Worm (Caenorhabditis elegans) whole organism, L1 larva: Measurements from ENCODE around the gene Y62E10A.19.
"Not testable (repeated sequence)": the region's sequence is repeated elsewhere in the genome, so short reads cannot be mapped to it uniquely, and the experiment has no call there.

Source experiments
- C34B4.2 ChIP-seq: sonication (generic microtip); optimal IDR thresholded peaks from 2 replicates; lab custom pipeline; 2017; ENCODE audit warnings: mild to moderate bottlenecking, missing genetic modification characterization, missing compliant biosample characterization
- alr-1 ChIP-seq: fragments of 200-800 bp; sonication (Bioruptor generic); optimal IDR thresholded peaks from 2 replicates; lab custom pipeline; 2018; ENCODE audit warnings: borderline replicate concordance, mild to moderate bottlenecking, missing genetic modification characterization, missing compliant biosample characterization
- aly-2 ChIP-seq: fragments of 150-350 bp; optimal IDR thresholded peaks from 2 replicates; lab custom pipeline; 2014; ENCODE audit warnings: missing biosample characterization, missing genetic modification characterization
- ceh-82 ChIP-seq, 3 experiments: fragments of 150-350 bp in 1 of 3; sonication (generic microtip) in 2 of 3; optimal IDR thresholded peaks; 2 replicates each; lab custom pipeline; 2014 to 2017; ENCODE audit warnings: missing biosample characterization in 3 of 3, missing genetic modification characterization in 3 of 3
- dpl-1 ChIP-seq, 3 experiments: fragments of 150-350 bp in 2 of 3; sonication (generic microtip) in 1 of 3; optimal IDR thresholded peaks; 2 replicates each; lab custom pipeline; 2014 to 2017; ENCODE audit warnings: missing biosample characterization in 3 of 3, missing genetic modification characterization in 3 of 3, missing genetic modification reagents in 3 of 3
- dsc-1 ChIP-seq: sonication (generic microtip); optimal IDR thresholded peaks from 2 replicates; lab custom pipeline; 2016; ENCODE audit warnings: mild to moderate bottlenecking, missing genetic modification characterization, missing compliant biosample characterization
- efl-1 ChIP-seq, 4 experiments: fragments of 150-350 bp; optimal IDR thresholded peaks in 3 of 4; peaks in 1 of 4; 1 replicate in 1 of 4; 2 replicates in 3 of 4; lab custom pipeline; 2014; ENCODE audit warnings: missing biosample characterization in 2 of 4, missing genetic modification characterization in 2 of 4, missing genetic modification reagents in 2 of 4
- egl-13 ChIP-seq: sonication (generic microtip); optimal IDR thresholded peaks from 2 replicates; lab custom pipeline; 2016; ENCODE audit warnings: missing genotype, missing genetic modification reagents, missing genetic modification characterization, missing compliant biosample characterization
- elt-3 ChIP-seq, 6 experiments: fragments of 150-350 bp in 1 of 6; sonication (generic microtip); optimal IDR thresholded peaks; 2 replicates each; lab custom pipeline; 2017 to 2018; ENCODE audit warnings: missing biosample characterization in 6 of 6, missing genetic modification characterization in 6 of 6, inconsistent platforms in 1 of 6
- fkh-10 ChIP-seq: sonication (generic microtip); optimal IDR thresholded peaks from 2 replicates; lab custom pipeline; 2017; ENCODE audit warnings: missing biosample characterization, missing genetic modification reagents, missing genetic modification characterization
- fkh-8 ChIP-seq: sonication (generic microtip); optimal IDR thresholded peaks from 2 replicates; lab custom pipeline; 2016; ENCODE audit warnings: mild to moderate bottlenecking, missing genetic modification characterization, missing compliant biosample characterization
- fos-1 ChIP-seq: fragments of 150-350 bp; optimal IDR thresholded peaks from 2 replicates; lab custom pipeline; 2014; ENCODE audit warnings: missing biosample characterization, missing genetic modification characterization
- grh-1 ChIP-seq: fragments of 200-800 bp; sonication (Bioruptor generic); IDR thresholded peaks from 2 replicates; pipeline ENCODE4 v1.3.6; 2022; ENCODE audit warnings: missing genetic modification reagents, missing genetic modification characterization, missing compliant biosample characterization
- isw-1 ChIP-seq: fragments of 200-800 bp; sonication (Bioruptor generic); IDR thresholded peaks from 2 replicates; pipeline ENCODE4 v1.3.6; 2022; ENCODE audit warnings: missing genetic modification characterization, missing compliant biosample characterization
- jun-1 ChIP-seq: fragments of 150-350 bp; optimal IDR thresholded peaks from 2 replicates; lab custom pipeline; 2014; ENCODE audit warnings: missing biosample characterization, missing genetic modification reagents, missing genetic modification characterization
- lin-13 ChIP-seq: fragments of 150-350 bp; optimal IDR thresholded peaks from 2 replicates; lab custom pipeline; 2014; ENCODE audit warnings: missing biosample characterization, missing genetic modification reagents, missing genetic modification characterization
- lin-14 ChIP-seq: fragments of 200-800 bp; sonication (Bioruptor generic); optimal IDR thresholded peaks from 2 replicates; lab custom pipeline; 2018; ENCODE audit warnings: mild to moderate bottlenecking, missing genetic modification characterization, moderate library complexity, missing compliant biosample characterization
- lin-35 ChIP-seq, 2 experiments: fragments of 150-350 bp; optimal IDR thresholded peaks; 2 replicates each; lab custom pipeline; 2014; ENCODE audit warnings: missing biosample characterization in 2 of 2, missing genetic modification characterization in 2 of 2, missing genetic modification reagents in 2 of 2
- lir-3 ChIP-seq: sonication (generic microtip); optimal IDR thresholded peaks from 2 replicates; lab custom pipeline; 2016; ENCODE audit warnings: mild to moderate bottlenecking, missing genetic modification characterization, moderate library complexity, missing compliant biosample characterization; ENCODE audit not compliant: poor library complexity
- mef-2 ChIP-seq: fragments of 150-350 bp; optimal IDR thresholded peaks from 2 replicates; lab custom pipeline; 2014; ENCODE audit warnings: missing biosample characterization, missing genetic modification characterization
- nhr-19 ChIP-seq: fragments of 200-800 bp; sonication (Bioruptor generic); conservative IDR thresholded peaks from 2 replicates; pipeline ENCODE4 v1.3.6; 2022; ENCODE audit warnings: missing genetic modification characterization, missing compliant biosample characterization
- nhr-47 ChIP-seq: sonication (generic microtip); optimal IDR thresholded peaks from 2 replicates; lab custom pipeline; 2016; ENCODE audit warnings: mild to moderate bottlenecking, missing genetic modification characterization, moderate library complexity, missing compliant biosample characterization
- nhr-71 ChIP-seq: sonication (generic microtip); optimal IDR thresholded peaks from 2 replicates; lab custom pipeline; 2016; ENCODE audit warnings: mild to moderate bottlenecking, missing genetic modification characterization, moderate library complexity, missing compliant biosample characterization
- nhr-85 ChIP-seq: sonication (generic microtip); peaks from one replicate; lab custom pipeline; 2016; ENCODE audit warnings: missing genetic modification characterization, inconsistent platforms, missing compliant biosample characterization
- skn-1 ChIP-seq: fragments of 150-350 bp; optimal IDR thresholded peaks from 2 replicates; lab custom pipeline; 2014; ENCODE audit warnings: missing biosample characterization, missing genetic modification characterization
- snpc-4 ChIP-seq: fragments of 150-350 bp; optimal IDR thresholded peaks from 2 replicates; lab custom pipeline; 2014; ENCODE audit warnings: missing biosample characterization, missing genetic modification characterization
- sox-4 ChIP-seq: sonication (generic microtip); optimal IDR thresholded peaks from 2 replicates; lab custom pipeline; 2016; ENCODE audit warnings: missing genetic modification characterization, missing compliant biosample characterization
- sup-37 ChIP-seq: fragments of 200-800 bp; sonication (Bioruptor generic); optimal IDR thresholded peaks from 2 replicates; lab custom pipeline; 2018; ENCODE audit warnings: mild to moderate bottlenecking, missing genetic modification characterization, missing compliant biosample characterization
- swsn-7 ChIP-seq: sonication (generic microtip); optimal IDR thresholded peaks from 2 replicates; lab custom pipeline; 2016; ENCODE audit warnings: missing genetic modification characterization, missing compliant biosample characterization
- tbx-2 ChIP-seq: sonication (generic microtip); optimal IDR thresholded peaks from 2 replicates; lab custom pipeline; 2016; ENCODE audit warnings: missing genetic modification characterization, missing compliant biosample characterization
- tlp-1 ChIP-seq: fragments of 150-350 bp; optimal IDR thresholded peaks from 2 replicates; lab custom pipeline; 2014; ENCODE audit warnings: missing biosample characterization, missing genetic modification characterization
- unc-130 ChIP-seq: fragments of 150-350 bp; optimal IDR thresholded peaks from 2 replicates; lab custom pipeline; 2017; ENCODE audit warnings: missing biosample characterization, missing genetic modification characterization, inconsistent platforms
- unc-86 ChIP-seq: sonication (generic microtip); optimal IDR thresholded peaks from 2 replicates; lab custom pipeline; 2016; ENCODE audit warnings: missing genetic modification characterization, missing compliant biosample characterization
- unc-98 ChIP-seq: fragments of 200-800 bp; sonication (Bioruptor generic); IDR thresholded peaks from 2 replicates; pipeline ENCODE4 v1.3.6; 2022; ENCODE audit warnings: missing genetic modification characterization, missing compliant biosample characterization

Gene Y62E10A.19

ce11 chrIV:13450740-13451139, 42.6 kb upstream of the Y62E10A.19 start:
- TF ChIP-seq efl-1 (optimal IDR thresholded peaks at IDR 0.05; lab: Kevin White, UChicago) (peak in 1 of 2 experiments; percentile 77), efl-1 (GFP tag; optimal IDR thresholded peaks at IDR 0.05 in 1 of 2; lab: Kevin White, UChicago) (peak in 1 of 2 experiments; percentile 46), lin-14 (GFP tag; lab: Kevin White, UChicago) (no peak)

- no peak for TF ChIP-seq ceh-82 (tag; optimal IDR thresholded peaks at IDR 0.05; lab: Kevin White, UChicago)
- no peak for TF ChIP-seq egl-13
- no peak for TF ChIP-seq fos-1 (tag; lab: Kevin White, UChicago)
- no peak for TF ChIP-seq nhr-19 (GFP tag; lab: Robert Waterston, UW)
- TF ChIP-seq unc-98 (GFP tag; lab: Robert Waterston, UW): no peak
- TF ChIP-seq, all 84 proteins: peak for 0
Measured at ce11 chrIV:13445275-13445674, 37.2 kb upstream of the Y62E10A.19 start, which contains the start of gene mam-3. Gene mam-3, minus strand, starts transcription at chrIV:13445375.

- peak; percentile 30 for TF ChIP-seq nhr-85 (tag; lab: Kevin White, UChicago)
Measured at ce11 chrIV:13443543-13443942, 35.4 kb upstream of the Y62E10A.19 start.

- TF ChIP-seq sox-4 (tag; lab: Kevin White, UChicago); nhr-19 (GFP tag; lab: Robert Waterston, UW); lin-14 (GFP tag; lab: Kevin White, UChicago): not testable (repeated sequence)
Measured at ce11 chrIV:13433904-13434303, 25.8 kb upstream of the Y62E10A.19 start, which contains the start of gene K09B11.5. Gene K09B11.5, minus strand, starts transcription at chrIV:13434004.

ce11 chrIV:13430137-13430536, 22.0 kb upstream of the Y62E10A.19 start:
- TF ChIP-seq snpc-4 (tag; lab: Kevin White, UChicago) (peak; percentile 50), swsn-7 (tag; lab: Kevin White, UChicago) (peak; percentile 20), tbx-2 (tag; lab: Kevin White, UChicago) (peak; percentile 11), efl-1 (optimal IDR thresholded peaks at IDR 0.05; lab: Kevin White, UChicago) (peak in 1 of 2 experiments; percentile 0), efl-1 (GFP tag; optimal IDR thresholded peaks at IDR 0.05 in 1 of 2; lab: Kevin White, UChicago) (peak in 1 of 2 experiments; percentile 65), dsc-1 (tag; lab: Kevin White, UChicago) (peak; percentile 23), nhr-19 (GFP tag; lab: Robert Waterston, UW) (peak; percentile 66), nhr-47 (tag; lab: Kevin White, UChicago) (peak; percentile 57), grh-1 (GFP tag; lab: Robert Waterston, UW) (0 out of 2 replicates have a peak, but pooled peaks have one; percentile 26), lin-13 (GFP tag; lab: Kevin White, UChicago) (peak; percentile 28), isw-1 (GFP tag; lab: Robert Waterston, UW) (peak; percentile 42; the same call in 1 of the 2 replicates)
- TF ChIP-seq, all 84 proteins: peak for 10; not testable (repeated sequence) for 74

ce11 chrIV:13429240-13429639, 21.1 kb upstream of the Y62E10A.19 start, which contains the start of gene K09B11.4:
Gene K09B11.4, plus strand, starts transcription at chrIV:13429540.
- TF ChIP-seq fkh-8 (tag; lab: Kevin White, UChicago) (no peak), fkh-10 (GFP tag; lab: Kevin White, UChicago) (no peak), mef-2 (tag; lab: Kevin White, UChicago) (no peak), C34B4.2 (tag; lab: Kevin White, UChicago) (no peak), tlp-1 (tag; lab: Kevin White, UChicago) (no peak), ceh-82 (tag; optimal IDR thresholded peaks at IDR 0.05; lab: Kevin White, UChicago) (no peak), unc-130 (tag; lab: Kevin White, UChicago) (no peak), jun-1 (tag; lab: Kevin White, UChicago) (no peak), lin-35 (GFP tag; optimal IDR thresholded peaks at IDR 0.05; lab: Kevin White, UChicago) (no peak), dpl-1 (GFP tag; optimal IDR thresholded peaks at IDR 0.05; lab: Kevin White, UChicago) (no peak), sox-4 (tag; lab: Kevin White, UChicago) (no peak), elt-3 (tag; optimal IDR thresholded peaks at IDR 0.05; lab: Kevin White, UChicago) (no peak), nhr-71 (tag; lab: Kevin White, UChicago) (no peak), unc-86 (tag; lab: Kevin White, UChicago) (no peak), skn-1 (tag; lab: Kevin White, UChicago) (no peak), sup-37 (GFP tag; lab: Kevin White, UChicago) (no peak), aly-2 (tag; lab: Kevin White, UChicago) (no peak), lir-3 (no peak), alr-1 (no peak)
- TF ChIP-seq, all 84 proteins: peak for 0
